Fruit fly (Drosophila melanogaster) whole organism, prepupa: ENCODE measurements around the gene pins.

ENCODE experiments used
- CG11294 ChIP-seq: fragments of 200-800 bp; sonication (Bioruptor generic); IDR thresholded peaks from 2 replicates; pipeline ENCODE4 v1.3.6; 2022; ENCODE audit warnings: missing biosample characterization, missing genetic modification characterization
- CG15336 ChIP-seq: fragments of 200-800 bp; sonication (Bioruptor generic); IDR thresholded peaks from 2 replicates; pipeline ENCODE4 v1.3.6; 2022; ENCODE audit warnings: missing biosample characterization, missing genetic modification characterization
- CG8119 ChIP-seq: fragments of 200-800 bp; sonication (Bioruptor generic); IDR thresholded peaks from 3 replicates; pipeline ENCODE4 v1.3.6; 2022; ENCODE audit warnings: missing biosample characterization, missing genetic modification characterization
- Met ChIP-seq: fragments of 200-800 bp; sonication (Bioruptor generic); optimal IDR thresholded peaks from 3 replicates; lab custom pipeline; 2016; ENCODE audit warnings: missing biosample characterization, missing genetic modification characterization
- Sox14 ChIP-seq: fragments of 200-800 bp; sonication (Bioruptor generic); optimal IDR thresholded peaks from 3 replicates; lab custom pipeline; 2016; ENCODE audit warnings: missing biosample characterization, missing genetic modification characterization
- achi ChIP-seq: fragments of 200-800 bp; sonication (Bioruptor generic); optimal IDR thresholded peaks from 3 replicates; lab custom pipeline; 2016; ENCODE audit warnings: missing biosample characterization, missing genetic modification characterization
- dsx ChIP-seq: fragments of 200-800 bp; optimal IDR thresholded peaks from 3 replicates; lab custom pipeline; 2019; ENCODE audit warnings: missing biosample characterization, mild to moderate bottlenecking, missing genetic modification characterization, moderate library complexity; ENCODE audit not compliant: poor library complexity, severe bottlenecking

- TF ChIP-seq Sox14 (peak; percentile 84), achi (GFP tag; lab: Kevin White, UChicago) (peak; percentile 85), dsx (GFP tag; lab: Kevin White, UChicago) (no peak), Met (GFP tag; lab: Kevin White, UChicago) (peak; percentile 90), CG15336 (GFP tag; lab: Robert Waterston, UW) (peak; percentile 93), CG8119 (GFP tag; lab: Robert Waterston, UW) (peak; percentile 90), CG11294 (peak; percentile 69; the same call in 1 of the 2 replicates)
These were observed 28.7 kb upstream of the pins start for dm6 chr3R:27553921-27554320.
